Worm (Caenorhabditis elegans): ENCODE measurements around the gene sri-77.
"Not testable (repeated sequence)": the region's sequence is repeated elsewhere in the genome, so short reads cannot be mapped to it uniquely, and the experiment has no call there.

The sri-77 gene

DNA sequence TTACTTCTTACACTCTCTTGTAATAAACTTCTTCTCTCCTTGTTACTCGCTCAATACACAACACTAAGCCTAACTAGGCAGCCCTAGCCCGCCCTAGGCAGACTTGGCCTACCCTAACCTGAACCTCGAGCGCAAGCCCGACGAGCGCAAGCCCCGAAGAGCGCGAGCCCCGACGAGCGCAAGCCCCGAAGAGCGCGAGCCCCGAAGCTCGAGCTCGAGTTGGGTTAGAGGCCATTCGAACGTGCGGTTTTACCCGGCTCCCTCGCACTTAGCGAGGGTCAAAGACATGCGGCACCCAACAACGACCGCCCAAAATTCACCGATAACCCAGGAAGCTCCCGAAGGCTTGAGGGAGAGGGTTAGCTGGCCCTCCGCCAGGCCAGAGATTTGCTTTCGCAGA is 48.8 kb downstream of the sri-77 start:
- TF ChIP-seq efl-1 (optimal IDR thresholded peaks at IDR 0.05): not testable (repeated sequence)
- peak in 1 of 2 experiments; percentile 23 for TF ChIP-seq efl-1 (GFP tag; optimal IDR thresholded peaks at IDR 0.05 in 1 of 2)

ce11 chrII:2553662-2554061 is 51.6 kb downstream of the sri-77 start, which contains the start of gene K02F6.1:
K02F6.1 (plus strand) TSS chrII:2553962.
- TF ChIP-seq skn-1, aly-2, sptf-1 (tag; optimal IDR thresholded peaks at IDR 0.05): not testable (repeated sequence)
